Worm (Caenorhabditis elegans): Measurements from ENCODE around the gene rdy-2.

The rdy-2 gene

DNA sequence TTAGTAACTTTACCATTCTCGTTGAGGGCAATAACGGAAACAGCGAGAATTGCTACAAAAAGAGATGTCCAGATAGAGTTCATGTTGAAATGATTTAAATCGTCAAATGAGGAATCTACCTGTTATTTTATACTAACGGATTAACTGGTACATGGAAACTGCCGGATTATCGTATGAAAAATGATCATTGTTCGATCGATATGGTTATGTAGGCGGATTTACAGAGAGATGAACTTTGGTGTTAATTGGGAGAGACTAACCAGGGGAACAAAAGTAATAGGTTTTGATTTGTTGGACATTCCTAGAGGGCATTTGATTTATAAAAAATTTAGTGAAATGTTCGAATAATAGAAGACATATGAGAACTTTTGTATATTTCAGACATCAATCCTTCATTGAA, 11.0 kb upstream of the rdy-2 start, which contains the start of gene spig-9:
Gene spig-9 (minus strand): TSS at position 101 of the 400 bp plus-strand sequence.
- TF ChIP-seq saeg-2 (GFP tag; IDR thresholded peaks at IDR 0.05) = no peak
- no peak for TF ChIP-seq lin-15B (tag; optimal IDR thresholded peaks at IDR 0.05)
- TF ChIP-seq mxl-2 (GFP tag; conservative IDR thresholded peaks at IDR 0.05) = no peak
- TF ChIP-seq nhr-237 (tag; optimal IDR thresholded peaks at IDR 0.05) = no peak
- TF ChIP-seq set-16 (GFP tag; IDR thresholded peaks at IDR 0.05) = no peak
- no peak for TF ChIP-seq duxl-1 (tag; optimal IDR thresholded peaks at IDR 0.05; ENCODE audit: poor library complexity)
- TF ChIP-seq fkh-10 (GFP tag; optimal IDR thresholded peaks at IDR 0.05) = no peak
- no peak for TF ChIP-seq aha-1 (tag)
- TF ChIP-seq lin-39 (tag; optimal IDR thresholded peaks at IDR 0.05) = no peak

DNA sequence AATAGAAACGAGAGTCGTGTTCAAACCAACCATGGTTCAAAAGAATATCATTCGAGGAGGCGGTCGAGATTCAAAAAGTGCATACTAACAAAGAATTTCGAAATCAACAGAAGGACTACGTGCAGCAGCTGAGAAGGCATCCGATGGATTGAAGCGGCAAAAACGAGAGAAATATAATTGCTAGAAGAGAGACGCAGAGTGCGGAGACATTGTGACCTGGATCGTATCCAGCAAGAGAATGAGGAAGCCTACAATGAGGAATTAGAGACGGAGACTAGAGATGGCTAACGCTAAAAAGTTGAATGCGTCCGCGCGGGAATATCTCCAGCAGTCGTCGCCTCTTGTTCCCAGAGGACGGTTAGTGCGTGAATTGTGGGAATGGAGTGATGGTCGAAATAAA, 9.0 kb upstream of the rdy-2 start:
- TF ChIP-seq mxl-3 (GFP tag; optimal IDR thresholded peaks at IDR 0.05) = peak; percentile 21
- TF ChIP-seq D1046.2 (GFP tag; IDR thresholded peaks at IDR 0.05) = 0 out of 2 replicates have a peak, but pooled peaks have one; percentile 11
- TF ChIP-seq aha-1 (tag) = no peak
- TF ChIP-seq nhr-111 (GFP tag; optimal IDR thresholded peaks at IDR 0.05) = no peak
- TF ChIP-seq hif-1 (tag; optimal IDR thresholded peaks at IDR 0.05) = peak in 1 of 2 experiments; percentile 42
- TF ChIP-seq ceh-28 (tag; optimal IDR thresholded peaks at IDR 0.05) = no peak
- TF ChIP-seq mdl-1 (tag; optimal IDR thresholded peaks at IDR 0.05) = peak in 1 of 2 experiments; percentile 4

- TF ChIP-seq hlh-30 (tag; optimal IDR thresholded peaks at IDR 0.05; ENCODE audit: insufficient read depth) = peak; percentile 63
- TF ChIP-seq dmd-6 (GFP tag; IDR thresholded peaks at IDR 0.05) = peak; percentile 41; the same call in 1 of the 2 replicates
- TF ChIP-seq daf-12 (tag; optimal IDR thresholded peaks at IDR 0.05) = no peak
- peak; percentile 53 for TF ChIP-seq nhr-48 (tag; optimal IDR thresholded peaks at IDR 0.05)
- TF ChIP-seq mdl-1 (tag; optimal IDR thresholded peaks at IDR 0.05) = peak in 1 of 2 experiments; percentile 35
- TF ChIP-seq aha-1 (tag) = no peak
- peak; percentile 22 for TF ChIP-seq mxl-3 (GFP tag; optimal IDR thresholded peaks at IDR 0.05)
- peak; percentile 53 for TF ChIP-seq hlh-11 (tag; optimal IDR thresholded peaks at IDR 0.05)
- peak; percentile 75 for TF ChIP-seq nhr-28 (tag; optimal IDR thresholded peaks at IDR 0.05)
- peak in 1 of 2 experiments; percentile 44 for TF ChIP-seq unc-62 (GFP tag; optimal IDR thresholded peaks at IDR 0.05 in 1 of 2)
- no peak for TF ChIP-seq unc-62 (tag; optimal IDR thresholded peaks at IDR 0.05)
- TF ChIP-seq spr-3 (GFP tag; optimal IDR thresholded peaks at IDR 0.05) = no peak
Observed at ce11 chrV:13608486-13608885, 7.7 kb upstream of the rdy-2 start.

- TF ChIP-seq ceh-44 (GFP tag; IDR thresholded peaks at IDR 0.05) = no peak
- TF ChIP-seq aha-1 (tag) = peak; percentile 44
- peak; percentile 9 for TF ChIP-seq mxl-3 (GFP tag; optimal IDR thresholded peaks at IDR 0.05)
- peak; percentile 77 for TF ChIP-seq nhr-48 (tag; optimal IDR thresholded peaks at IDR 0.05)
- peak in 1 of 2 experiments; percentile 22 for TF ChIP-seq hif-1 (tag; optimal IDR thresholded peaks at IDR 0.05)
- peak; percentile 12 for TF ChIP-seq nhr-28 (tag; optimal IDR thresholded peaks at IDR 0.05)
- peak; percentile 79 for TF ChIP-seq hlh-11 (tag; optimal IDR thresholded peaks at IDR 0.05)
- peak in 1 of 2 experiments; percentile 58 for TF ChIP-seq unc-62 (GFP tag; optimal IDR thresholded peaks at IDR 0.05 in 1 of 2)
- no peak for TF ChIP-seq unc-62 (tag; optimal IDR thresholded peaks at IDR 0.05)
- TF ChIP-seq mdl-1 (tag; optimal IDR thresholded peaks at IDR 0.05) = peak in 1 of 2 experiments; percentile 54
- TF ChIP-seq F26F4.8 (GFP tag; conservative IDR thresholded peaks at IDR 0.05) = no peak
Observed at ce11 chrV:13606651-13607242, 6.0 kb upstream of the rdy-2 start, which contains the start of gene fmo-4. Gene fmo-4, minus strand, starts transcription at chrV:13606701.

DNA sequence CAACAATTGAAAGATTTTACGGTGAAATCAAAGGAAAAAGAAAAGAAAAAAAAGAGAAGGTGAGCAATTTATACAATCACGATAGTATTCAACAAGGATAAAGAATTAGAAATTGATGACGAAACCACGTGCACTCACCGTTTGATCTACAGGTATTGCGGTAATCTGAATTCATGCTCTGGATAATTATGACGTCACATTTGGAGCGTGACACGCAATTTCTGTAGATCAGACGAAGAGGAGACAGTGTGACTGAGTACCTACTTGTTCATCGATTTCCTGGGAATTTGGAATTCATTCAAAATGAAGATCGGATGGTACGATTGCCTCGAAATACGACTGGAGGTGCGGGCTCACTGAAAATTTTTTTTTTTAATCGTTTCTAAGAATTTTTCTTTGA, 2.4 kb downstream of the rdy-2 start:
- no peak for TF ChIP-seq mdt-29 (GFP tag; IDR thresholded peaks at IDR 0.05)
- no peak for TF ChIP-seq ZK337.2 (GFP tag; IDR thresholded peaks at IDR 0.05)
- TF ChIP-seq ztf-7 (tag; optimal IDR thresholded peaks at IDR 0.05) = no peak
- no peak for TF ChIP-seq lir-3 (tag; optimal IDR thresholded peaks at IDR 0.05)
- TF ChIP-seq nhr-102 (tag; optimal IDR thresholded peaks at IDR 0.05) = no peak
- no peak for TF ChIP-seq zfp-3 (GFP tag; conservative IDR thresholded peaks at IDR 0.05)
- TF ChIP-seq lsy-2 (tag; optimal IDR thresholded peaks at IDR 0.05) = no peak
- no peak for TF ChIP-seq ceh-32 (tag; optimal IDR thresholded peaks at IDR 0.05; ENCODE audit: poor library complexity)
